Worm (Caenorhabditis elegans) whole organism, young adult: ENCODE results near the gene C41G6.12.

Experiments
- B0019.2 ChIP-seq: fragments of 200-800 bp; sonication (Bioruptor generic); conservative IDR thresholded peaks from 2 replicates; pipeline ENCODE4 v1.3.6; 2022; ENCODE audit warnings: missing genetic modification reagents, missing genetic modification characterization, missing compliant biosample characterization
- B0261.1 ChIP-seq: sonication (generic microtip); optimal IDR thresholded peaks from 2 replicates; lab custom pipeline; 2016; ENCODE audit warnings: mild to moderate bottlenecking, missing genetic modification characterization, moderate library complexity, missing compliant biosample characterization
- B0336.3 ChIP-seq: fragments of 200-800 bp; sonication (Bioruptor generic); IDR thresholded peaks from 2 replicates; pipeline ENCODE4 v1.3.6; 2022; ENCODE audit warnings: missing genetic modification characterization, missing compliant biosample characterization
- C06A6.2 ChIP-seq: fragments of 200-800 bp; sonication (Bioruptor generic); conservative IDR thresholded peaks from 2 replicates; pipeline ENCODE4 v1.3.6; 2022; ENCODE audit warnings: missing genetic modification characterization, missing compliant biosample characterization
- F22D6.2 ChIP-seq: sonication (generic microtip); optimal IDR thresholded peaks from 2 replicates; lab custom pipeline; 2016; ENCODE audit warnings: mild to moderate bottlenecking, missing genetic modification characterization, missing compliant biosample characterization
- F23B12.7 ChIP-seq: sonication (generic microtip); optimal IDR thresholded peaks from 2 replicates; lab custom pipeline; 2017; ENCODE audit warnings: missing genetic modification characterization, mild to moderate bottlenecking, missing compliant biosample characterization, antibody characterized with exemption, moderate library complexity; ENCODE audit not compliant: insufficient read depth
- F33H1.4 ChIP-seq: fragments of 200-800 bp; sonication (Bioruptor generic); IDR thresholded peaks from 2 replicates; pipeline ENCODE4 v1.3.6; 2022; ENCODE audit warnings: missing genetic modification reagents, missing genetic modification characterization, missing compliant biosample characterization
- F37B4.10 ChIP-seq: fragments of 200-800 bp; sonication (Bioruptor generic); IDR thresholded peaks from 2 replicates; pipeline ENCODE4 v1.3.6; 2022; ENCODE audit warnings: missing genetic modification characterization, missing compliant biosample characterization
- F39B2.1 ChIP-seq: fragments of 200-800 bp; sonication (Bioruptor generic); IDR thresholded peaks from 2 replicates; pipeline ENCODE4 v1.3.6; 2022; ENCODE audit warnings: missing genetic modification reagents, missing genetic modification characterization, missing compliant biosample characterization
- F57A8.1 ChIP-seq: fragments of 200-800 bp; sonication (Bioruptor generic); optimal IDR thresholded peaks from 2 replicates; lab custom pipeline; 2018; ENCODE audit warnings: mild to moderate bottlenecking, missing genetic modification characterization, moderate library complexity, missing compliant biosample characterization
- F57C9.4 ChIP-seq: sonication (generic microtip); optimal IDR thresholded peaks from 2 replicates; lab custom pipeline; 2017; ENCODE audit warnings: mild to moderate bottlenecking, missing genetic modification characterization, missing compliant biosample characterization
- K11D2.4 ChIP-seq: fragments of 200-800 bp; sonication (Bioruptor generic); IDR thresholded peaks from 2 replicates; pipeline ENCODE4 v1.3.6; 2022; ENCODE audit warnings: missing genetic modification reagents, missing genetic modification characterization, missing compliant biosample characterization
- K12H6.12 ChIP-seq: fragments of 200-800 bp; sonication (Bioruptor generic); optimal IDR thresholded peaks from 2 replicates; lab custom pipeline; 2018; ENCODE audit warnings: mild to moderate bottlenecking, missing genetic modification characterization, missing compliant biosample characterization
- T07F8.4 ChIP-seq: sonication (generic microtip); optimal IDR thresholded peaks from 2 replicates; lab custom pipeline; 2016; ENCODE audit warnings: mild to moderate bottlenecking, missing genetic modification characterization, moderate library complexity, missing compliant biosample characterization
- T26A5.8 ChIP-seq: sonication (generic microtip); optimal IDR thresholded peaks from 2 replicates; lab custom pipeline; 2016; ENCODE audit warnings: missing genetic modification characterization, missing compliant biosample characterization
- Y53G8AR.9 ChIP-seq: fragments of 200-800 bp; sonication (Bioruptor generic); conservative IDR thresholded peaks from 2 replicates; pipeline ENCODE4 v1.3.6; 2022; ENCODE audit warnings: missing genetic modification reagents, missing genetic modification characterization, missing compliant biosample characterization
- Y56A3A.18 ChIP-seq: fragments of 200-800 bp; sonication (Bioruptor generic); IDR thresholded peaks from 2 replicates; pipeline ENCODE4 v1.3.6; 2022; ENCODE audit warnings: missing genetic modification reagents, missing genetic modification characterization, missing compliant biosample characterization
- aptf-2 ChIP-seq: fragments of 200-800 bp; sonication (Bioruptor generic); conservative IDR thresholded peaks from 2 replicates; pipeline ENCODE4 v1.3.6; 2022; ENCODE audit warnings: missing genetic modification reagents, missing genetic modification characterization, missing compliant biosample characterization
- aptf-3 ChIP-seq: fragments of 200-800 bp; sonication (Bioruptor generic); IDR thresholded peaks from 2 replicates; pipeline ENCODE4 v1.3.6; 2022; ENCODE audit warnings: missing genetic modification characterization, missing compliant biosample characterization
- bed-1 ChIP-seq: fragments of 200-800 bp; sonication (Bioruptor generic); IDR thresholded peaks from 2 replicates; pipeline ENCODE4 v1.3.6; 2022; ENCODE audit warnings: missing genetic modification reagents, missing genetic modification characterization, missing compliant biosample characterization
- bed-2 ChIP-seq: fragments of 200-800 bp; sonication (Bioruptor generic); IDR thresholded peaks from 2 replicates; pipeline ENCODE4 v1.3.6; 2022; ENCODE audit warnings: missing genetic modification reagents, missing genetic modification characterization, missing compliant biosample characterization
- ceh-40 ChIP-seq: fragments of 200-800 bp; sonication (Bioruptor generic); IDR thresholded peaks from 2 replicates; pipeline ENCODE4 v1.3.6; 2022; ENCODE audit warnings: missing genetic modification characterization, missing compliant biosample characterization
- ceh-91 ChIP-seq: fragments of 200-800 bp; sonication (Bioruptor generic); IDR thresholded peaks from 2 replicates; pipeline ENCODE4 v1.3.6; 2022; ENCODE audit warnings: missing genetic modification reagents, missing genetic modification characterization, missing compliant biosample characterization
- chd-7 ChIP-seq: sonication (generic microtip); optimal IDR thresholded peaks from 2 replicates; lab custom pipeline; 2016; ENCODE audit warnings: mild to moderate bottlenecking, missing genetic modification characterization, moderate library complexity, missing compliant biosample characterization
- dox-1 ChIP-seq: fragments of 200-800 bp; sonication (Bioruptor generic); IDR thresholded peaks from 2 replicates; pipeline ENCODE4 v1.3.6; 2022; ENCODE audit warnings: missing genetic modification reagents, missing genetic modification characterization, missing compliant biosample characterization
- dpl-1 ChIP-seq: fragments of 150-350 bp; optimal IDR thresholded peaks from 2 replicates; lab custom pipeline; 2014; ENCODE audit warnings: missing biosample characterization, missing genetic modification reagents, missing genetic modification characterization
- egl-44 ChIP-seq: fragments of 200-800 bp; sonication (Bioruptor generic); IDR thresholded peaks from 2 replicates; pipeline ENCODE4 v1.3.6; 2022; ENCODE audit warnings: missing genetic modification reagents, missing genetic modification characterization, missing compliant biosample characterization
- egrh-3 ChIP-seq: fragments of 200-800 bp; sonication (Bioruptor generic); IDR thresholded peaks from 2 replicates; pipeline ENCODE4 v1.3.6; 2022; ENCODE audit warnings: missing genetic modification reagents, missing genetic modification characterization, missing compliant biosample characterization
- ekl-4 ChIP-seq: fragments of 200-800 bp; sonication (Bioruptor generic); IDR thresholded peaks from 2 replicates; pipeline ENCODE4 v1.3.6; 2022; ENCODE audit warnings: missing genetic modification reagents, missing genetic modification characterization, missing compliant biosample characterization
- lag-1 ChIP-seq: fragments of 200-800 bp; sonication (Bioruptor generic); IDR thresholded peaks from 2 replicates; pipeline ENCODE4 v1.3.6; 2022; ENCODE audit warnings: missing genetic modification reagents, missing genetic modification characterization, missing compliant biosample characterization
- let-526 ChIP-seq: fragments of 200-800 bp; sonication (Bioruptor generic); IDR thresholded peaks from 2 replicates; pipeline ENCODE4 v1.3.6; 2022; ENCODE audit warnings: missing genetic modification reagents, missing genetic modification characterization, missing compliant biosample characterization
- lin-40 ChIP-seq: sonication (generic microtip); optimal IDR thresholded peaks from 2 replicates; lab custom pipeline; 2016; ENCODE audit warnings: missing genetic modification characterization, mild to moderate bottlenecking, missing compliant biosample characterization, missing genotype, missing genetic modification reagents
- madf-6 ChIP-seq: fragments of 200-800 bp; sonication (Bioruptor generic); IDR thresholded peaks from 2 replicates; pipeline ENCODE4 v1.3.6; 2022; ENCODE audit warnings: missing genetic modification reagents, missing genetic modification characterization, missing compliant biosample characterization
- mcd-1 ChIP-seq: fragments of 200-800 bp; sonication (Bioruptor generic); IDR thresholded peaks from 2 replicates; pipeline ENCODE4 v1.3.6; 2022; ENCODE audit warnings: missing genetic modification reagents, missing genetic modification characterization, missing compliant biosample characterization
- nhr-120 ChIP-seq: fragments of 200-800 bp; sonication (Bioruptor generic); IDR thresholded peaks from 2 replicates; pipeline ENCODE4 v1.3.6; 2022; ENCODE audit warnings: missing genetic modification characterization, missing compliant biosample characterization
- nhr-179 ChIP-seq: sonication (generic microtip); optimal IDR thresholded peaks from 2 replicates; lab custom pipeline; 2016; ENCODE audit warnings: mild to moderate bottlenecking, missing genetic modification characterization, missing compliant biosample characterization
- nhr-80 ChIP-seq: sonication (generic microtip); optimal IDR thresholded peaks from 2 replicates; lab custom pipeline; 2016; ENCODE audit warnings: missing genetic modification characterization, missing compliant biosample characterization
- pbrm-1 ChIP-seq: fragments of 200-800 bp; sonication (Bioruptor generic); IDR thresholded peaks from 2 replicates; pipeline ENCODE4 v1.3.6; 2022; ENCODE audit warnings: missing genetic modification reagents, missing genetic modification characterization, missing compliant biosample characterization
- pha-4 ChIP-seq: fragments of 150-350 bp; sonication (generic microtip); optimal IDR thresholded peaks from 2 replicates; lab custom pipeline; 2014; ENCODE audit warnings: missing biosample characterization, missing genetic modification reagents, missing genetic modification characterization
- repo-1 ChIP-seq: sonication (generic microtip); optimal IDR thresholded peaks from 2 replicates; lab custom pipeline; 2017; ENCODE audit warnings: mild to moderate bottlenecking, missing genetic modification characterization, missing compliant biosample characterization
- sdz-38 ChIP-seq: sonication (generic microtip); optimal IDR thresholded peaks from 2 replicates; lab custom pipeline; 2016; ENCODE audit warnings: missing genotype, missing genetic modification characterization, missing compliant biosample characterization
- snpc-1.3 ChIP-seq: sonication (generic microtip); optimal IDR thresholded peaks from 2 replicates; lab custom pipeline; 2017; ENCODE audit warnings: missing genetic modification characterization, mild to moderate bottlenecking, missing compliant biosample characterization, antibody characterized with exemption, moderate library complexity, missing genotype, missing genetic modification reagents; ENCODE audit not compliant: insufficient read depth
- sptf-2 ChIP-seq: fragments of 200-800 bp; sonication (Bioruptor generic); optimal IDR thresholded peaks from 2 replicates; lab custom pipeline; 2018; ENCODE audit warnings: mild to moderate bottlenecking, missing genetic modification characterization, missing compliant biosample characterization
- tbp1 ChIP-seq: fragments of 200-800 bp; sonication (Bioruptor generic); optimal IDR thresholded peaks from 2 replicates; lab custom pipeline; 2018; ENCODE audit warnings: mild to moderate bottlenecking, missing genetic modification characterization, missing compliant biosample characterization
- unc-130 ChIP-seq: sonication (generic microtip); optimal IDR thresholded peaks from 2 replicates; lab custom pipeline; 2016; ENCODE audit warnings: missing genetic modification reagents, missing genetic modification characterization, missing compliant biosample characterization
- ztf-18 ChIP-seq: sonication (generic microtip); optimal IDR thresholded peaks from 2 replicates; lab custom pipeline; 2016; ENCODE audit warnings: missing genotype, mild to moderate bottlenecking, missing genetic modification characterization, missing compliant biosample characterization
- ztf-22 ChIP-seq: fragments of 200-800 bp; sonication (Bioruptor generic); optimal IDR thresholded peaks from 2 replicates; lab custom pipeline; 2018; ENCODE audit warnings: mild to moderate bottlenecking, missing genetic modification characterization, moderate library complexity, missing compliant biosample characterization
- ztf-28 ChIP-seq: fragments of 200-800 bp; sonication (Bioruptor generic); IDR thresholded peaks from 2 replicates; pipeline ENCODE4 v1.3.6; 2022; ENCODE audit warnings: missing genetic modification reagents, missing genetic modification characterization, missing compliant biosample characterization
- ztf-6 ChIP-seq: fragments of 200-800 bp; sonication (Bioruptor generic); IDR thresholded peaks from 2 replicates; pipeline ENCODE4 v1.3.6; 2022; ENCODE audit warnings: missing genetic modification reagents, missing genetic modification characterization, missing compliant biosample characterization

Gene C41G6.12

DNA sequence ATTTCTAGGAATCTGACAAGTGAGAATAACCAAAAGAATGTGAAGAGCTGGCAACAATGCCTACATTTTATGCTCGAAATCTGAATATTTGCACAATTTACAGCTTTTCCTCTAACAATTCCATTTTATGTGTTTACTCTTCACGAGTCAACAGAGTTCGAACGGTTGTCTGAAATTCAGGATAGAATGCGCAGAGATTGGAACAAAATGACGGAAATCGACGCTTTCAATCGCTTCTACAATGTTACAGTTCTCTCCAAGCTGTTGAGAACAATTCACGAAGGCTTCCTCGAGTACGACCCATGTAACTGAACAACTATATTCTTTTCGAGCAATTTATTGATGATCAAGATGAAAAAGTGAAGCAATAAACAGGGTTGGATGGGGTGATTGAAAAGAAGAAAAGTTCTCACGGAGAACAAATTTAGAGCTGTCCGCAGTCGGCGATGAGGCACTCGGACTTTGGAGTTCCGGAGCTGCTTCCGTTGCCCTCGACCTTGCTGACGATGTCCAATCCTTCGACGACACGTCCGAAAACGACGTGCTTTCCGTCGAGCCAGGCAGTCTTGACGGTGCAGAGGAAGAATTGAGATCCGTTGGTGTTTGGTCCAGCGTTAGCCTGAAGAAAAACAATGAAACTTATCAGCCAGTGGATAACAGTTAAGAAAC, 21.2 kb downstream of the C41G6.12 start, which contains the start of gene Y75B12B.3 (continued):
- TF ChIP-seq dox-1 (GFP tag; lab: Robert Waterston, UW): peak; percentile 32; the same call in 1 of the 2 replicates
- no peak for TF ChIP-seq dpl-1 (GFP tag; lab: Kevin White, UChicago)
- TF ChIP-seq F22D6.2 (tag; lab: Kevin White, UChicago): no peak
- TF ChIP-seq ztf-18 (tag; lab: Kevin White, UChicago): peak; percentile 54
- no peak for TF ChIP-seq lin-40 (tag; lab: Kevin White, UChicago)
- TF ChIP-seq T26A5.8: peak; percentile 24
- TF ChIP-seq pha-4 (tag; lab: Kevin White, UChicago): no peak
- TF ChIP-seq F57C9.4: no peak
- no peak for TF ChIP-seq sptf-2 (GFP tag; lab: Kevin White, UChicago)
- no peak for TF ChIP-seq F23B12.7 (tag; lab: Kevin White, UChicago)
- TF ChIP-seq nhr-80: no peak
- no peak for TF ChIP-seq ztf-28 (GFP tag; lab: Robert Waterston, UW)
- no peak for TF ChIP-seq repo-1 (tag; lab: Kevin White, UChicago)
- TF ChIP-seq B0019.2: no peak
- peak; percentile 7 for TF ChIP-seq B0261.1 (tag; lab: Kevin White, UChicago)
- TF ChIP-seq ztf-22 (GFP tag; lab: Kevin White, UChicago): no peak
- peak; percentile 43 for TF ChIP-seq snpc-1.3 (tag; lab: Kevin White, UChicago)
- peak; percentile 67; the same call in 1 of the 2 replicates for TF ChIP-seq Y53G8AR.9
- no peak for TF ChIP-seq unc-130 (GFP tag; lab: Kevin White, UChicago)
- no peak for TF ChIP-seq chd-7
- TF ChIP-seq F39B2.1 (GFP tag; lab: Robert Waterston, UW): peak; percentile 27; the same call in 1 of the 2 replicates
- TF ChIP-seq sdz-38: no peak
- TF ChIP-seq F33H1.4 (GFP tag; lab: Robert Waterston, UW): no peak
- no peak for TF ChIP-seq T07F8.4 (tag; lab: Kevin White, UChicago)
- TF ChIP-seq bed-1 (GFP tag; lab: Robert Waterston, UW): no peak
- TF ChIP-seq nhr-179: no peak
- TF ChIP-seq egrh-3 (GFP tag; lab: Robert Waterston, UW): peak; percentile 18; the same call in 1 of the 2 replicates
- TF ChIP-seq bed-2 (GFP tag; lab: Robert Waterston, UW): no peak
- TF ChIP-seq ekl-4 (GFP tag; lab: Robert Waterston, UW): peak; percentile 76; the same call in 1 of the 2 replicates
- no peak for TF ChIP-seq aptf-3
- peak; percentile 81 for TF ChIP-seq B0336.3
- TF ChIP-seq ztf-6: no peak
- peak; percentile 51 for TF ChIP-seq mcd-1 (GFP tag; lab: Robert Waterston, UW)
- peak; percentile 42 for TF ChIP-seq tbp1 (GFP tag; lab: Kevin White, UChicago)
- no peak for TF ChIP-seq ceh-91
- no peak for TF ChIP-seq C06A6.2 (GFP tag; lab: Robert Waterston, UW)
- TF ChIP-seq pbrm-1 (GFP tag; lab: Robert Waterston, UW): 0 out of 2 replicates have a peak, but pooled peaks have one; percentile 52
- TF ChIP-seq madf-6 (GFP tag; lab: Robert Waterston, UW): peak; percentile 73
- no peak for TF ChIP-seq ceh-40 (GFP tag; lab: Robert Waterston, UW)
- TF ChIP-seq lag-1 (GFP tag; lab: Robert Waterston, UW): no peak
- no peak for TF ChIP-seq K11D2.4 (GFP tag; lab: Robert Waterston, UW)
- TF ChIP-seq aptf-2 (GFP tag; lab: Robert Waterston, UW): no peak
- peak; percentile 41; the same call in 1 of the 2 replicates for TF ChIP-seq Y56A3A.18 (GFP tag; lab: Robert Waterston, UW)
- TF ChIP-seq egl-44: 0 out of 2 replicates have a peak, but pooled peaks have one; percentile 17
- TF ChIP-seq K12H6.12 (tag; lab: Kevin White, UChicago): no peak
- TF ChIP-seq F37B4.10 (GFP tag; lab: Robert Waterston, UW): no peak
- no peak for TF ChIP-seq F57A8.1 (GFP tag; lab: Kevin White, UChicago)
- TF ChIP-seq nhr-120 (GFP tag; lab: Robert Waterston, UW): no peak
- no peak for TF ChIP-seq let-526 (GFP tag; lab: Robert Waterston, UW)
